Fruit fly (Drosophila melanogaster) whole organism, prepupa: ENCODE measurements around the gene CG9676.

ENCODE experiments used
- Blimp-1 ChIP-seq: fragments of 200-800 bp; sonication (Bioruptor generic); optimal IDR thresholded peaks from 3 replicates; lab custom pipeline; 2017; ENCODE audit warnings: missing biosample characterization, missing genetic modification characterization, mild to moderate bottlenecking, moderate library complexity, missing genetic modification reagents
- CG11762 ChIP-seq: fragments of 200-800 bp; sonication (Bioruptor generic); optimal IDR thresholded peaks from 3 replicates; lab custom pipeline; 2016; ENCODE audit warnings: missing biosample characterization, missing genetic modification characterization; ENCODE audit not compliant: insufficient read depth
- CG3919 ChIP-seq: fragments of 200-800 bp; sonication (Bioruptor generic); optimal IDR thresholded peaks from 3 replicates; lab custom pipeline; 2016; ENCODE audit warnings: missing biosample characterization, missing genetic modification characterization
- Eip75B ChIP-seq: fragments of 200-800 bp; sonication (Bioruptor generic); optimal IDR thresholded peaks from 3 replicates; lab custom pipeline; 2016; ENCODE audit warnings: missing biosample characterization, missing genetic modification characterization
- Ets96B ChIP-seq: fragments of 200-800 bp; optimal IDR thresholded peaks from 2 replicates; lab custom pipeline; 2019; ENCODE audit warnings: missing biosample characterization, mild to moderate bottlenecking, missing genetic modification characterization, moderate library complexity
- Hr39 ChIP-seq: fragments of 200-800 bp; sonication (Bioruptor generic); optimal IDR thresholded peaks from 2 replicates; lab custom pipeline; 2016; ENCODE audit warnings: missing biosample characterization, missing genetic modification characterization
- Lpt ChIP-seq: fragments of 200-800 bp; sonication (Bioruptor generic); optimal IDR thresholded peaks from 3 replicates; lab custom pipeline; 2016; ENCODE audit warnings: missing biosample characterization, missing genetic modification characterization
- Sox102F ChIP-seq: fragments of 200-800 bp; sonication (Bioruptor generic); optimal IDR thresholded peaks from 2 replicates; lab custom pipeline; 2016; ENCODE audit warnings: missing biosample characterization, mild to moderate bottlenecking, missing genetic modification characterization
- spab ChIP-seq: fragments of 200-800 bp; sonication (Bioruptor generic); optimal IDR thresholded peaks from 2 replicates; lab custom pipeline; 2017; ENCODE audit warnings: missing biosample characterization, mild to moderate bottlenecking, missing genetic modification characterization, missing genetic modification reagents

- TF ChIP-seq Blimp-1 (GFP tag; lab: Kevin White, UChicago) (no peak), Hr39 (GFP tag; lab: Kevin White, UChicago) (no peak), CG3919 (GFP tag; lab: Kevin White, UChicago) (no peak), Lpt (no peak), CG11762 (GFP tag; lab: Kevin White, UChicago) (no peak), Sox102F (GFP tag; lab: Kevin White, UChicago) (no peak), Eip75B (no peak), Ets96B (tag; lab: Kevin White, UChicago) (no peak), spab (GFP tag; lab: Kevin White, UChicago) (no peak)
These were observed 10.6 kb downstream of the CG9676 start for dm6 chrX:16689339-16689738.
